Fruit fly (Drosophila melanogaster): Measurements from ENCODE around the gene bdwf.
"Not testable (repeated sequence)": the region's sequence is repeated elsewhere in the genome, so short reads cannot be mapped to it uniquely, and the experiment has no call there.

Gene bdwf

dm6 chr3R:17002218-17003110 lies 40.5 kb downstream of the bdwf start, which contains the start of the genes Sf3a1 and Irc:
Sf3a1 (minus strand) TSS chr3R:17002355.
Irc (plus strand) TSS chr3R:17002875.
- no peak for TF ChIP-seq CG17801 (GFP tag; optimal IDR thresholded peaks at IDR 0.05; ENCODE audit: partially characterized antibody)

- no peak for TF ChIP-seq CG17801 (GFP tag; optimal IDR thresholded peaks at IDR 0.05; ENCODE audit: partially characterized antibody)
These were observed 46.6 kb downstream of the bdwf start, which contains the start of the genes EMC2A and CG3534 for dm6 chr3R:16996059-16996959. EMC2A (minus strand) TSS chr3R:16996071. CG3534 (plus strand) TSS chr3R:16996446.

dm6 chr3R:16992716-16993115 lies 50.2 kb downstream of the bdwf start, which contains the start of gene CG31274:
CG31274 (plus strand) TSS chr3R:16993016.
- not testable (repeated sequence) for TF ChIP-seq CG17801 (GFP tag; optimal IDR thresholded peaks at IDR 0.05; ENCODE audit: partially characterized antibody)

All from ovary, adult (tissue).